Worm (Caenorhabditis elegans) whole organism, L3 larva: ENCODE results near the gene pes-9.

ENCODE experiments used
- R02D3.7 ChIP-seq: fragments of 150-350 bp; optimal IDR thresholded peaks from 2 replicates; lab custom pipeline; 2014; ENCODE audit warnings: missing biosample characterization, missing genetic modification characterization
- aly-2 ChIP-seq: fragments of 150-350 bp; optimal IDR thresholded peaks from 2 replicates; lab custom pipeline; 2014; ENCODE audit warnings: missing biosample characterization, missing genetic modification characterization
- ama-1 ChIP-seq: fragments of 150-350 bp; optimal IDR thresholded peaks from 2 replicates; lab custom pipeline; 2018
- ceh-9 ChIP-seq: sonication (generic microtip); optimal IDR thresholded peaks from 2 replicates; lab custom pipeline; 2018; ENCODE audit warnings: missing biosample characterization, missing genetic modification characterization
- daf-12 ChIP-seq: fragments of 150-350 bp; optimal IDR thresholded peaks from 2 replicates; lab custom pipeline; 2014; ENCODE audit warnings: missing biosample characterization, missing genetic modification reagents, missing genetic modification characterization
- egl-27 ChIP-seq: sonication (generic microtip); optimal IDR thresholded peaks from 4 replicates; lab custom pipeline; 2017; ENCODE audit warnings: missing biosample characterization, missing genetic modification reagents, missing genetic modification characterization
- egl-5 ChIP-seq: fragments of 150-350 bp; optimal IDR thresholded peaks from 2 replicates; lab custom pipeline; 2017; ENCODE audit warnings: missing biosample characterization, missing genetic modification reagents, missing genetic modification characterization, inconsistent platforms
- elt-1 ChIP-seq: fragments of 150-350 bp; optimal IDR thresholded peaks from 2 replicates; lab custom pipeline; 2014; ENCODE audit warnings: missing biosample characterization, missing genetic modification characterization
- elt-2 ChIP-seq: sonication (generic microtip); optimal IDR thresholded peaks from 2 replicates; lab custom pipeline; 2016; ENCODE audit warnings: missing genetic modification reagents, mild to moderate bottlenecking, missing genetic modification characterization, missing compliant biosample characterization
- elt-3 ChIP-seq, 3 experiments: fragments of 150-350 bp in 1 of 3; sonication (generic microtip) in 2 of 3; optimal IDR thresholded peaks; 2 replicates in 2 of 3; 4 replicates in 1 of 3; lab custom pipeline; 2014 to 2017; ENCODE audit warnings: missing biosample characterization in 3 of 3, missing genetic modification characterization in 3 of 3
- eor-1 ChIP-seq, 2 experiments: fragments of 150-350 bp; optimal IDR thresholded peaks; 2 replicates each; lab custom pipeline; 2014 to 2018; ENCODE audit warnings: missing biosample characterization in 2 of 2, missing genetic modification characterization in 2 of 2
- fkh-10 ChIP-seq: sonication (generic microtip); optimal IDR thresholded peaks from 2 replicates; lab custom pipeline; 2017; ENCODE audit warnings: missing biosample characterization, missing genetic modification reagents, missing genetic modification characterization
- fos-1 ChIP-seq: fragments of 150-350 bp; optimal IDR thresholded peaks from 2 replicates; lab custom pipeline; 2014; ENCODE audit warnings: missing biosample characterization, missing genetic modification characterization
- hmg-11 ChIP-seq: sonication (generic microtip); optimal IDR thresholded peaks from 2 replicates; lab custom pipeline; 2016; ENCODE audit warnings: missing genetic modification characterization, missing compliant biosample characterization
- jun-1 ChIP-seq: fragments of 150-350 bp; optimal IDR thresholded peaks from 2 replicates; lab custom pipeline; 2014; ENCODE audit warnings: missing biosample characterization, missing genetic modification reagents, missing genetic modification characterization
- lin-39 ChIP-seq: fragments of 150-350 bp; optimal IDR thresholded peaks from 2 replicates; lab custom pipeline; 2018; ENCODE audit warnings: missing biosample characterization, missing genetic modification reagents, missing genetic modification characterization
- lsy-12 ChIP-seq: sonication (generic microtip); optimal IDR thresholded peaks from 2 replicates; lab custom pipeline; 2016; ENCODE audit warnings: mild to moderate bottlenecking, missing genetic modification characterization, missing compliant biosample characterization
- mdl-1 ChIP-seq: fragments of 150-350 bp; optimal IDR thresholded peaks from 2 replicates; lab custom pipeline; 2014; ENCODE audit warnings: missing biosample characterization, missing genetic modification characterization
- nfya-1 ChIP-seq: sonication (generic microtip); optimal IDR thresholded peaks from 2 replicates; lab custom pipeline; 2017; ENCODE audit warnings: missing genetic modification characterization, mild to moderate bottlenecking, missing compliant biosample characterization, antibody characterized with exemption, moderate library complexity; ENCODE audit not compliant: insufficient read depth
- nhr-11 ChIP-seq: fragments of 150-350 bp; optimal IDR thresholded peaks from 2 replicates; lab custom pipeline; 2014; ENCODE audit warnings: missing biosample characterization, missing genetic modification characterization
- nhr-12 ChIP-seq: fragments of 150-350 bp; optimal IDR thresholded peaks from 2 replicates; lab custom pipeline; 2014; ENCODE audit warnings: missing biosample characterization, missing genetic modification characterization
- nhr-23 ChIP-seq: fragments of 150-350 bp; optimal IDR thresholded peaks from 2 replicates; lab custom pipeline; 2014; ENCODE audit warnings: missing biosample characterization, missing genetic modification reagents, missing genetic modification characterization
- nhr-237 ChIP-seq: fragments of 150-350 bp; optimal IDR thresholded peaks from 2 replicates; lab custom pipeline; 2014; ENCODE audit warnings: missing biosample characterization, missing genetic modification characterization
- nhr-43 ChIP-seq: sonication (generic microtip); optimal IDR thresholded peaks from 2 replicates; lab custom pipeline; 2016; ENCODE audit warnings: mild to moderate bottlenecking, missing genetic modification characterization, missing compliant biosample characterization; ENCODE audit not compliant: poor library complexity, severe bottlenecking
- nhr-67 ChIP-seq: fragments of 150-350 bp; optimal IDR thresholded peaks from 2 replicates; lab custom pipeline; 2014; ENCODE audit warnings: missing biosample characterization, missing genetic modification characterization
- nhr-76 ChIP-seq: fragments of 150-350 bp; sonication (generic microtip); optimal IDR thresholded peaks from 5 replicates; lab custom pipeline; 2014; ENCODE audit warnings: missing biosample characterization, missing genetic modification characterization
- pha-4 ChIP-seq: fragments of 150-350 bp; optimal IDR thresholded peaks from 2 replicates; lab custom pipeline; 2014; ENCODE audit warnings: missing biosample characterization, missing genetic modification reagents, missing genetic modification characterization
- pqm-1 ChIP-seq: fragments of 150-350 bp; optimal IDR thresholded peaks from 2 replicates; lab custom pipeline; 2017; ENCODE audit warnings: missing biosample characterization, missing genetic modification characterization, inconsistent platforms
- sea-2 ChIP-seq: fragments of 150-350 bp; sonication (generic microtip); optimal IDR thresholded peaks from 4 replicates; lab custom pipeline; 2014; ENCODE audit warnings: missing biosample characterization, missing genetic modification reagents, missing genetic modification characterization
- skn-1 ChIP-seq: fragments of 150-350 bp; optimal IDR thresholded peaks from 2 replicates; lab custom pipeline; 2014; ENCODE audit warnings: missing biosample characterization, missing genetic modification characterization
- unc-39 ChIP-seq: sonication (generic microtip); optimal IDR thresholded peaks from 4 replicates; lab custom pipeline; 2017; ENCODE audit warnings: missing biosample characterization, missing genetic modification characterization
- ztf-11 ChIP-seq: fragments of 150-350 bp; optimal IDR thresholded peaks from 2 replicates; lab custom pipeline; 2014; ENCODE audit warnings: missing biosample characterization, missing genetic modification characterization
- ztf-4 ChIP-seq: fragments of 150-350 bp; optimal IDR thresholded peaks from 2 replicates; lab custom pipeline; 2014; ENCODE audit warnings: missing biosample characterization, missing genetic modification characterization

The pes-9 gene

DNA sequence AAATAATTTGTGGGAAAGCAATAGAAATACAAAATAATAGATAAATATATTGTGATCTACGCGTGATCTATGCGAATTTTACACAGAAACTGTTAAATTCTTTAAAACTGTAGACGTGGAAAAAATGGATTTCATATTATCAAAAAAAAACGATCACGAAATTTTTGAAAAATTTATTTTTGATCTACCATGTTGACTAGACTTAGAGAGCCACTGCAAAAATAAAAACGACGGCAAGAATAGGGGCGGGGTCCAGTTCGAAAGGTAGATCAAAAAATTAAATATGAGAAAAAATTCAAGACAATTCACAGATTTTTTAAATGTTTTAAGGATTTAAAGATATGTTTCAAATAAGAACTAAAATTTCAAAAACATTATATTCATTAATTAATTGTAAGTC, 41.2 kb upstream of the pes-9 start:
- TF ChIP-seq mdl-1 (tag; lab: Kevin White, UChicago) (no peak), lin-39 (tag; lab: Kevin White, UChicago) (no peak), elt-1 (tag; lab: Kevin White, UChicago) (no peak), jun-1 (tag; lab: Kevin White, UChicago) (no peak), sea-2 (GFP tag; lab: Kevin White, UChicago) (no peak), nhr-12 (tag; lab: Kevin White, UChicago) (no peak), nfya-1 (tag; lab: Kevin White, UChicago) (no peak), elt-3 (tag; optimal IDR thresholded peaks at IDR 0.05; lab: Kevin White, UChicago) (no peak), unc-39 (tag; lab: Kevin White, UChicago) (no peak), nhr-11 (tag; lab: Kevin White, UChicago) (no peak), ztf-4 (no peak), nhr-43 (tag; lab: Kevin White, UChicago) (no peak), nhr-67 (tag; lab: Kevin White, UChicago) (no peak), nhr-76 (tag; lab: Kevin White, UChicago) (no peak), elt-2 (tag; lab: Kevin White, UChicago) (no peak), pha-4 (no peak), ama-1 (lab: Kevin White, UChicago) (no peak), hmg-11 (tag; lab: Kevin White, UChicago) (no peak), ceh-9 (no peak), pqm-1 (tag; lab: Kevin White, UChicago) (no peak)

DNA sequence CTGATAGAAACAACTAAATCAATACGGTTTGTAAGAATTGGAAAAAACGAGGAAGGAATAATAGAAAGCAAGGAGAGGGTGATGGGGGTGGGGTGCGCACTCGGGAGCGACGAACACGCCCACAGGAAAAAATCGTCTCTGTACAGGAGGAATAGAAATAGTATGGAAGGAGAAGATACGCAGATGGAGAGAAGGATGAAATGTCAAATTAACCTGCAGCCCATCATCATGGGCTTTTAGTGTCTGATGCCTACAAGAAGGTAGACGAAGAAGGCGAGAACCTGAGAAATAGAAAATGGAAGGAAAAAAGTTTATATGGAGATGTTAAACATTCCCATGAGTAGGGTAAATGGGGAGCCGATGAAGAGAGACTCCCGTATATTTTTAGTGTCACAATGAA, 38.3 kb upstream of the pes-9 start, which contains the start of gene F43D2.6:
TSS of gene F43D2.6 (minus strand) at position 62 of the 400 bp plus-strand sequence.
- TF ChIP-seq lin-39 (tag; lab: Kevin White, UChicago) = no peak
- no peak for TF ChIP-seq ceh-9
- TF ChIP-seq mdl-1 (tag; lab: Kevin White, UChicago) = no peak
- TF ChIP-seq lsy-12 (tag; lab: Kevin White, UChicago) = no peak
- TF ChIP-seq sea-2 (GFP tag; lab: Kevin White, UChicago) = no peak
- no peak for TF ChIP-seq nhr-11 (tag; lab: Kevin White, UChicago)
- no peak for TF ChIP-seq nhr-23 (tag; lab: Kevin White, UChicago)
- no peak for TF ChIP-seq daf-12 (tag; lab: Kevin White, UChicago)
- no peak for TF ChIP-seq nhr-237 (tag; lab: Kevin White, UChicago)
- no peak for TF ChIP-seq eor-1 (tag; optimal IDR thresholded peaks at IDR 0.05; lab: Kevin White, UChicago)
- TF ChIP-seq ztf-11 (tag; lab: Kevin White, UChicago) = no peak
- no peak for TF ChIP-seq elt-3 (tag; optimal IDR thresholded peaks at IDR 0.05; lab: Kevin White, UChicago)
- TF ChIP-seq skn-1 = no peak
- TF ChIP-seq elt-1 (tag; lab: Kevin White, UChicago) = no peak
- TF ChIP-seq fkh-10 (GFP tag; lab: Kevin White, UChicago) = no peak
- no peak for TF ChIP-seq fos-1 (tag; lab: Kevin White, UChicago)
- no peak for TF ChIP-seq aly-2 (tag; lab: Kevin White, UChicago)
- no peak for TF ChIP-seq ztf-4
- no peak for TF ChIP-seq nhr-43 (tag; lab: Kevin White, UChicago)
- no peak for TF ChIP-seq pha-4

- TF ChIP-seq nhr-23 (tag; lab: Kevin White, UChicago) (peak; percentile 14), skn-1 (no peak)
- TF ChIP-seq, all 47 proteins: peak for 1
Measured at ce11 chrV:14633319-14633718, 36.5 kb upstream of the pes-9 start.

DNA sequence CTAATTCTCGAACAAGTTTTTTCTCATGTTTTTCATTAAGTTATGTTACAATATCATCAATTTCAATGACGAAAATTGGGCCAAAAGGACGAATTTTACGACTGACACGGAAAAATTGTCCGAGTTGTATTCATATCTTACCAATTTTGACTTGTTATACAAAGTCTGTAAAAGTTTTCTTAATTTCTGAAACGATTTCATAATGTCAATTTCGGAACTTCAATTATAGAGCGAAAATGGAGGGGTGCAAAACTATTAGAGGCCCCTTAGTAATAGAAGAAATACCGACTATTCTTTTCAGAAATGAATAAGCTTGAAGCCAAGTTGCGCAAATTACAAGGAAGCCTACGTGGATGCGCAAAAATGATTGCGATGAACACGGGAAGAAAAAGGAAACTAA, 34.8 kb upstream of the pes-9 start, which contains the start of gene F43D2.3:
TSS of gene F43D2.3 (plus strand) at position 301 of the 400 bp plus-strand sequence.
- TF ChIP-seq elt-1 (tag; lab: Kevin White, UChicago) = no peak
- TF ChIP-seq sea-2 (GFP tag; lab: Kevin White, UChicago) = no peak
- TF ChIP-seq mdl-1 (tag; lab: Kevin White, UChicago) = no peak
- no peak for TF ChIP-seq nhr-76 (tag; lab: Kevin White, UChicago)
- no peak for TF ChIP-seq egl-27
- no peak for TF ChIP-seq ztf-11 (tag; lab: Kevin White, UChicago)
- TF ChIP-seq egl-5 (tag; lab: Kevin White, UChicago) = no peak
- TF ChIP-seq nfya-1 (tag; lab: Kevin White, UChicago) = no peak
- no peak for TF ChIP-seq daf-12 (tag; lab: Kevin White, UChicago)

DNA sequence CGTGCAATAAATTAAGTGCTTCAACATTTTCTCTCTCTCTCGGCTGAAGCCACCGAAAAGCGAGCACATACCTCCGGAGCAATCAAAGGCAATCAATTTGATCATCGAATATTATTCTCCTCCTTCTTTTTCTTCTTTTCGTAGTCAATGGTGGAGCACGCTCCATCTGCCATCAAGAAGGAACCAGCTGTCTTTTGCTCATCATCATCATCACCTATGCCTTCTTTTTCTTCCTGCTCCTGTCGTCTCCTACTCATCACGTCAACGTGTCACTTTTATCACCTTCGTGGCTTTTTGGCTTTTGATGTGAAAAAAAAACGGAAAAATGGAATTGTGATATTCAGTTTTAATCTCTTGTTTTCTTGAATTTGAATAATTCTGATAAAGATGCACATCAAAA, 28.8 kb upstream of the pes-9 start:
- no peak for TF ChIP-seq jun-1 (tag; lab: Kevin White, UChicago)
- no peak for TF ChIP-seq nhr-12 (tag; lab: Kevin White, UChicago)
- no peak for TF ChIP-seq R02D3.7 (tag; lab: Kevin White, UChicago)
- TF ChIP-seq pqm-1 (tag; lab: Kevin White, UChicago) = no peak
- TF ChIP-seq egl-5 (tag; lab: Kevin White, UChicago) = peak; percentile 52
- TF ChIP-seq nhr-76 (tag; lab: Kevin White, UChicago) = no peak
